Worm (Caenorhabditis elegans): ENCODE data around the gene clec-229.

DNA sequence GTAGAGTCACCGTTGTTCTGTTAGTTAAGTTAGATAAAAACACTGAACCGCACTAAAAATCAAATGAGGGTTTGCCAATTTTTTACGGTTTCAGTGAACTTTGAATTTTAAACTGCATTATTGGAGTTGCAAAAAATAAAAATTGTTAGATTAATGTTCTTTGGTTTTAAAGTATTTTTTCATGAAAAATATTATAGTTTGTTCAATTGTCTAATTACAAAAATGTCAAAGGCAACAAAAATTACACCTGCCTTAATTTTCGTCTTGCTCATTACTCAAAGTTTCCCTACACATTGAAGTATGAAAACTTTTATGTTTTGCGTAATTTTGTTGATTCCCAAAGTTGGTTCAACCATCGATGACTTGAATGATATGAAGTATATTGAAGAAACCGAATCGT is 30.5 kb downstream of the clec-229 start, which contains the start of gene irld-62:
- TF ChIP-seq ref-1 (GFP tag; conservative IDR thresholded peaks at IDR 0.05) (no peak), flt-1 (GFP tag; IDR thresholded peaks at IDR 0.05) (no peak), T22C8.4 (GFP tag; IDR thresholded peaks at IDR 0.05) (no peak), tab-1 (GFP tag; IDR thresholded peaks at IDR 0.05) (no peak)
